Worm (Caenorhabditis elegans): ENCODE data around the gene exos-1.

The exos-1 gene

DNA sequence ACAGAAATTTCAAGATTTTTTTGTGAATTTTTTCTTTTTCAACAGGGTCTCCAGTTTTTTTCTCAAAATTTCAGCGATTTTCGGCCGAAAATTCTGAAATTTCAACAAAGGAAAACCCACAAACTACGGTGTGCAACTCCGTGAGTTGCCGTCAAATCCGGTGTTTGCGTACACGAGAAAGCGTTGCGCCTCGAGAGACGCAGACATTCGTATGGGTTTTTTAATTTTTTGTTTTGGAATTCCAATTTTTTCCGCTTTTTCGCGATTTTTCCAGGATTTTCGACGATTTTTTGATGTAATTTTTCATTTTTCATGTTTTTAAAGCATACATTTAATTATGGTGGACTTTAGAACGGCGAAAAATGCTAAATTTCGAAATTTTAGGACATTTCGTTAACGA is 27.3 kb downstream of the exos-1 start (continued):
- TF ChIP-seq nhr-77 (tag; optimal IDR thresholded peaks at IDR 0.05) (peak; percentile 56), ama-1 (optimal IDR thresholded peaks at IDR 0.05) (no peak), nhr-11 (tag; optimal IDR thresholded peaks at IDR 0.05) (no peak), isw-1 (GFP tag; IDR thresholded peaks at IDR 0.05) (peak; percentile 65), C34B4.2 (tag; optimal IDR thresholded peaks at IDR 0.05) (no peak), nhr-71 (tag; optimal IDR thresholded peaks at IDR 0.05) (peak; percentile 83), ceh-82 (tag; optimal IDR thresholded peaks at IDR 0.05) (peak; percentile 80 to 88 (median 82)), lin-35 (GFP tag; optimal IDR thresholded peaks at IDR 0.05) (peak; percentile 67 to 87), fos-1 (tag; optimal IDR thresholded peaks at IDR 0.05) (peak; percentile 50), sox-4 (tag; optimal IDR thresholded peaks at IDR 0.05) (no peak), nhr-237 (tag; optimal IDR thresholded peaks at IDR 0.05) (no peak), zip-4 (GFP tag; optimal IDR thresholded peaks at IDR 0.05) (peak; percentile 27), nhr-20 (tag; optimal IDR thresholded peaks at IDR 0.05) (peak; percentile 75), mab-9 (GFP tag; IDR thresholded peaks at IDR 0.05) (no peak), hlh-17 (GFP tag; optimal IDR thresholded peaks at IDR 0.05; ENCODE audit: borderline replicate concordance) (no peak), nhr-47 (tag; optimal IDR thresholded peaks at IDR 0.05) (peak; percentile 84), lir-3 (tag; optimal IDR thresholded peaks at IDR 0.05; ENCODE audit: poor library complexity) (no peak), ceh-8 (GFP tag; optimal IDR thresholded peaks at IDR 0.05) (peak; percentile 53), fkh-8 (tag; optimal IDR thresholded peaks at IDR 0.05) (peak; percentile 52), pqm-1 (tag; optimal IDR thresholded peaks at IDR 0.05) (no peak), xbp-1 (tag; optimal IDR thresholded peaks at IDR 0.05) (peak; percentile 77), zag-1 (tag; optimal IDR thresholded peaks at IDR 0.05) (no peak), ceh-90 (tag; optimal IDR thresholded peaks at IDR 0.05) (no peak), hpl-2 (GFP tag; optimal IDR thresholded peaks at IDR 0.05) (no peak), mdl-1 (tag; optimal IDR thresholded peaks at IDR 0.05) (peak in 1 of 2 experiments; percentile 48), unc-130 (tag; optimal IDR thresholded peaks at IDR 0.05) (peak; percentile 80), rnt-1 (tag; optimal IDR thresholded peaks at IDR 0.05) (no peak), aha-1 (tag; optimal IDR thresholded peaks at IDR 0.05) (no peak), pag-3 (tag; optimal IDR thresholded peaks at IDR 0.05; ENCODE audit: borderline replicate concordance, insufficient read depth) (no peak), nhr-90 (tag; optimal IDR thresholded peaks at IDR 0.05; ENCODE audit: poor library complexity) (peak; percentile 69), unc-86 (tag; optimal IDR thresholded peaks at IDR 0.05) (peak; percentile 80), mep-1 (tag; optimal IDR thresholded peaks at IDR 0.05) (peak; percentile 83), snu-23 (GFP tag; optimal IDR thresholded peaks at IDR 0.05) (peak; percentile 87), nhr-12 (tag; optimal IDR thresholded peaks at IDR 0.05) (no peak), swsn-7 (tag; optimal IDR thresholded peaks at IDR 0.05) (peak; percentile 81), ztf-11 (tag; optimal IDR thresholded peaks at IDR 0.05) (peak in 1 of 2 experiments; percentile 7), lin-15B (tag; optimal IDR thresholded peaks at IDR 0.05) (peak; percentile 44), unc-98 (GFP tag; IDR thresholded peaks at IDR 0.05) (no peak; the same call in 1 of the 2 replicates), mef-2 (tag; optimal IDR thresholded peaks at IDR 0.05) (no peak), egl-27 (tag; optimal IDR thresholded peaks at IDR 0.05) (no peak), dsc-1 (tag; optimal IDR thresholded peaks at IDR 0.05) (peak; percentile 57), Y116A8C.19 (tag; optimal IDR thresholded peaks at IDR 0.05; ENCODE audit: borderline replicate concordance) (no peak), elt-3 (tag; optimal IDR thresholded peaks at IDR 0.05) (peak in 2 of 6 experiments; percentile 57 to 75), alr-1 (tag; optimal IDR thresholded peaks at IDR 0.05; ENCODE audit: borderline replicate concordance) (no peak), lsy-2 (tag; optimal IDR thresholded peaks at IDR 0.05) (peak; percentile 97 to 99), ces-1 (GFP tag; optimal IDR thresholded peaks at IDR 0.05) (no peak), unc-62 (GFP tag; optimal IDR thresholded peaks at IDR 0.05) (no peak), sptf-1 (tag; optimal IDR thresholded peaks at IDR 0.05) (no peak), vab-15 (tag; optimal IDR thresholded peaks at IDR 0.05) (no peak), sup-37 (GFP tag; optimal IDR thresholded peaks at IDR 0.05) (peak; percentile 36), aly-2 (tag; optimal IDR thresholded peaks at IDR 0.05) (peak; percentile 55), snpc-4 (tag; optimal IDR thresholded peaks at IDR 0.05) (peak; percentile 69)

Data from whole organism, L1 larva.